Worm (Caenorhabditis elegans): ENCODE measurements around the gene fbxa-220.

DNA sequence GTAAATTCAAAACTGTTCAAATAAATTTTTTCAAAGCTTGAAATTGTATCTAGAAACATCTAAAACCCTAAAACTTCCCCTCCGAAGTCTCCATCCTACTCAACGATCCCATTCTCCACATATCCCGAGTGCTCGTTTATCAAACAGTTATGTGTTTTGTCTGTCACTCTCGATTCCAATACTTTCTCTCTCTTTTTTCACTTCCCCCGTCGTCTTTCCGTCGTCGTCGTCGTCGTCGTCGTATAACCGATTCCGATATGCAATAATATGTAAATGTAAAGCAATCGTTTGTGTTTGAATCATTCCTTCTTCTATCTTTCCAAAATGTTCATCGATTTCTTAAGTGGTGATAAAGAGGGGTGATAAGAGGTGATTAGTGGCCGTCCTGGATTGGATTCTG lies 35.7 kb downstream of the fbxa-220 start:
- TF ChIP-seq lsy-2 (tag; optimal IDR thresholded peaks at IDR 0.05), result no peak
- no peak for TF ChIP-seq unc-62 (GFP tag; optimal IDR thresholded peaks at IDR 0.05)
- TF ChIP-seq lin-39 (tag; optimal IDR thresholded peaks at IDR 0.05), result no peak
- no peak for TF ChIP-seq ztf-11 (tag; optimal IDR thresholded peaks at IDR 0.05)
- TF ChIP-seq vab-15 (tag; optimal IDR thresholded peaks at IDR 0.05), result no peak
- TF ChIP-seq lin-15B (tag; optimal IDR thresholded peaks at IDR 0.05), result no peak
- no peak for TF ChIP-seq aly-2 (tag; optimal IDR thresholded peaks at IDR 0.05)
- no peak for TF ChIP-seq ces-1 (GFP tag; optimal IDR thresholded peaks at IDR 0.05)

Measured in whole organism, L1 larva.